Worm (Caenorhabditis elegans) whole organism, mixed stage, embryonic: ENCODE data around the gene egl-19.
A peak's percentile ranks its signal among the peaks of the same experiment; 100 is the strongest.
"Not testable (repeated sequence)": the region's sequence is repeated elsewhere in the genome, so short reads cannot be mapped to it uniquely, and the experiment has no call there.

Source experiments
- M03D4.4 ChIP-seq: sonication (generic microtip); optimal IDR thresholded peaks from 2 replicates; lab custom pipeline; 2017; ENCODE audit warnings: mild to moderate bottlenecking, missing genetic modification characterization, missing compliant biosample characterization
- bed-3 ChIP-seq: fragments of 200-800 bp; sonication (Bioruptor generic); optimal IDR thresholded peaks from 3 replicates; lab custom pipeline; 2018; ENCODE audit warnings: mild to moderate bottlenecking, missing genetic modification characterization, moderate library complexity, missing compliant biosample characterization
- blmp-1 ChIP-seq: fragments of 150-350 bp; optimal IDR thresholded peaks from 2 replicates; lab custom pipeline; 2014; ENCODE audit warnings: missing biosample characterization, missing genetic modification characterization
- ceh-39 ChIP-seq: fragments of 150-350 bp; optimal IDR thresholded peaks from 2 replicates; lab custom pipeline; 2014; ENCODE audit warnings: missing biosample characterization, missing genetic modification characterization
- ceh-43 ChIP-seq: fragments of 200-800 bp; sonication (Bioruptor generic); optimal IDR thresholded peaks from 2 replicates; lab custom pipeline; 2018; ENCODE audit warnings: mild to moderate bottlenecking, missing genetic modification characterization, moderate library complexity, missing compliant biosample characterization
- ceh-83 ChIP-seq: fragments of 200-800 bp; sonication (Bioruptor generic); optimal IDR thresholded peaks from 2 replicates; lab custom pipeline; 2018; ENCODE audit warnings: mild to moderate bottlenecking, missing genetic modification characterization, missing compliant biosample characterization
- ces-1 ChIP-seq: fragments of 150-350 bp; optimal IDR thresholded peaks from 2 replicates; lab custom pipeline; 2014; ENCODE audit warnings: missing biosample characterization, missing genetic modification reagents, missing genetic modification characterization
- cnd-1 ChIP-seq: fragments of 200-800 bp; sonication (Bioruptor generic); optimal IDR thresholded peaks from 2 replicates; lab custom pipeline; 2018; ENCODE audit warnings: mild to moderate bottlenecking, missing genetic modification characterization, missing compliant biosample characterization
- elt-1 ChIP-seq: sonication (generic microtip); optimal IDR thresholded peaks from 2 replicates; lab custom pipeline; 2017; ENCODE audit warnings: missing genetic modification characterization, mild to moderate bottlenecking, missing compliant biosample characterization, antibody characterized with exemption, moderate library complexity, borderline replicate concordance; ENCODE audit not compliant: insufficient read depth
- elt-3 ChIP-seq: fragments of 150-350 bp; optimal IDR thresholded peaks from 2 replicates; lab custom pipeline; 2014; ENCODE audit warnings: missing biosample characterization, missing genetic modification characterization
- flh-1 ChIP-seq: fragments of 200-800 bp; sonication (Bioruptor generic); optimal IDR thresholded peaks from 2 replicates; lab custom pipeline; 2018; ENCODE audit warnings: mild to moderate bottlenecking, missing genetic modification characterization, moderate library complexity, missing compliant biosample characterization
- ham-2 ChIP-seq: fragments of 200-800 bp; sonication (Bioruptor generic); optimal IDR thresholded peaks from 2 replicates; lab custom pipeline; 2018; ENCODE audit warnings: mild to moderate bottlenecking, missing genetic modification characterization, missing compliant biosample characterization
- hlh-1 ChIP-seq: fragments of 150-350 bp; optimal IDR thresholded peaks from 2 replicates; lab custom pipeline; 2014; ENCODE audit warnings: missing biosample characterization, missing genetic modification reagents, missing genetic modification characterization
- lin-13 ChIP-seq: fragments of 150-350 bp; optimal IDR thresholded peaks from 2 replicates; lab custom pipeline; 2014; ENCODE audit warnings: missing biosample characterization, missing genetic modification characterization
- lin-32 ChIP-seq: fragments of 200-800 bp; sonication (Bioruptor generic); optimal IDR thresholded peaks from 2 replicates; lab custom pipeline; 2018; ENCODE audit warnings: mild to moderate bottlenecking, missing genetic modification characterization, missing compliant biosample characterization
- lsy-2 ChIP-seq: fragments of 150-350 bp; optimal IDR thresholded peaks from 2 replicates; lab custom pipeline; 2014; ENCODE audit warnings: missing biosample characterization, missing genetic modification characterization
- mab-5 ChIP-seq: fragments of 150-350 bp; optimal IDR thresholded peaks from 2 replicates; lab custom pipeline; 2014; ENCODE audit warnings: missing biosample characterization, missing genetic modification characterization
- mep-1 ChIP-seq: fragments of 150-350 bp; optimal IDR thresholded peaks from 2 replicates; lab custom pipeline; 2017; ENCODE audit warnings: missing biosample characterization, missing genetic modification reagents, missing genetic modification characterization, inconsistent platforms
- mls-2 ChIP-seq: sonication (generic microtip); optimal IDR thresholded peaks from 2 replicates; lab custom pipeline; 2016; ENCODE audit warnings: mild to moderate bottlenecking, missing genetic modification characterization, moderate library complexity, missing compliant biosample characterization
- nhr-12 ChIP-seq: fragments of 150-350 bp; optimal IDR thresholded peaks from 2 replicates; lab custom pipeline; 2014; ENCODE audit warnings: missing biosample characterization, missing genetic modification characterization
- nhr-2 ChIP-seq: fragments of 150-350 bp; optimal IDR thresholded peaks from 2 replicates; lab custom pipeline; 2014; ENCODE audit warnings: missing biosample characterization, missing genetic modification characterization
- nhr-237 ChIP-seq: fragments of 150-350 bp; optimal IDR thresholded peaks from 2 replicates; lab custom pipeline; 2014; ENCODE audit warnings: missing biosample characterization, missing genetic modification characterization
- nhr-28 ChIP-seq: fragments of 150-350 bp; optimal IDR thresholded peaks from 2 replicates; lab custom pipeline; 2014; ENCODE audit warnings: missing biosample characterization, missing genetic modification characterization
- nhr-76 ChIP-seq: sonication (generic microtip); optimal IDR thresholded peaks from 2 replicates; lab custom pipeline; 2017; ENCODE audit warnings: missing biosample characterization, missing genetic modification characterization
- pha-4 ChIP-seq: fragments of 150-350 bp; optimal IDR thresholded peaks from 2 replicates; lab custom pipeline; 2018; ENCODE audit warnings: missing biosample characterization, missing genetic modification reagents, missing genetic modification characterization
- sem-2 ChIP-seq: fragments of 200-800 bp; sonication (Bioruptor generic); optimal IDR thresholded peaks from 2 replicates; lab custom pipeline; 2018; ENCODE audit warnings: mild to moderate bottlenecking, missing genetic modification characterization, missing compliant biosample characterization
- snpc-4 ChIP-seq: fragments of 150-350 bp; optimal IDR thresholded peaks from 2 replicates; lab custom pipeline; 2014; ENCODE audit warnings: missing biosample characterization, missing genetic modification characterization
- sptf-1 ChIP-seq: sonication (generic microtip); optimal IDR thresholded peaks from 2 replicates; lab custom pipeline; 2017; ENCODE audit warnings: mild to moderate bottlenecking, missing genetic modification characterization, moderate library complexity, missing compliant biosample characterization
- tbx-8 ChIP-seq: fragments of 200-800 bp; sonication (Bioruptor generic); optimal IDR thresholded peaks from 2 replicates; lab custom pipeline; 2018; ENCODE audit warnings: mild to moderate bottlenecking, missing genetic modification characterization, moderate library complexity, missing compliant biosample characterization
- unc-120 ChIP-seq: sonication (generic microtip); optimal IDR thresholded peaks from 2 replicates; lab custom pipeline; 2017; ENCODE audit warnings: missing genetic modification characterization, missing compliant biosample characterization; ENCODE audit not compliant: poor library complexity, severe bottlenecking
- unc-39 ChIP-seq: fragments of 150-350 bp; optimal IDR thresholded peaks from 2 replicates; lab custom pipeline; 2014; ENCODE audit warnings: missing biosample characterization, missing genetic modification characterization
- unc-62 ChIP-seq: fragments of 150-350 bp; optimal IDR thresholded peaks from 2 replicates; lab custom pipeline; 2014; ENCODE audit warnings: missing biosample characterization, missing genetic modification reagents, missing genetic modification characterization
- zip-8 ChIP-seq: fragments of 150-350 bp; optimal IDR thresholded peaks from 2 replicates; lab custom pipeline; 2014; ENCODE audit warnings: missing biosample characterization, missing genetic modification characterization

Gene egl-19

DNA sequence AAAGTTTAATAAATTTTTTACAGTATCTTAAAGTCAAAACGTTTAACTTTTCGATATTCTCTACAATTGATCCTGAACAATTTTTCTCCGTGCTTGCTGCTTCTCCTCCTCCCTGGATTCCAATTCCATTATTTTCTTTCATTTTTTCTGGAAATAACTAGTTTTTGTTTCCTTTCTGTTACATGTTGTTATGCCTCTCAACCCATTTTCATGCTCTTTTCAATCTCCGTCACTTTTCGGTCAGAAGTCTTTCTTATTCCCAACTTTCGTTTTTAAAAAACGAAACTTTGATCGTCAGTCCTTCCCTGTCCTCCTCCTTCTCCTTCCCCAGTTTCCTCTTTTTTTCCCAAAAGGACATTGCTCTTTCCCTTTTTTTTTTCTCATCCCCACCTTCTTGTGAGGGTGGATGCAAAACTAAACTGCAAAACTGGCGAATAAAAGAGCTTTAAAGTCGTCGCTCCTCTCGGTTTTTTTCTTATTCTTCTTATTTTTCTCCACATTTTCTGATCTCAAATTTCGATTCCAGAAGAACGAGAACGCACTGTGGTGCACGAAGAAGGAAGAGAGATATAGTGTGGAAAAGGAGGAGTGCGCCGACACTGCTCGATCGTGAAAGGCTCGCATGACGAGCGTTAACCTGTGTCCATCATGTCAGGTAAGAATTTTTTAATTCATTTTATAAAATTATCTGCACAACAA, at the start of gene egl-19, which contains the start of gene C48A7.16:
egl-19 (plus strand) TSS at position 649 of the 699 bp plus-strand sequence.
C48A7.16 (plus strand) TSS at position 544 of the 699 bp plus-strand sequence.
- TF ChIP-seq elt-1 (no peak), zip-8 (tag; lab: Kevin White, UChicago) (no peak), elt-3 (tag; lab: Kevin White, UChicago) (no peak), mab-5 (tag; lab: Kevin White, UChicago) (no peak), unc-39 (tag; lab: Kevin White, UChicago) (no peak), ceh-83 (GFP tag; lab: Kevin White, UChicago) (no peak), unc-62 (GFP tag; lab: Kevin White, UChicago) (no peak), unc-120 (tag; lab: Kevin White, UChicago) (no peak), bed-3 (GFP tag; lab: Kevin White, UChicago) (no peak), mep-1 (tag; lab: Kevin White, UChicago) (no peak), ces-1 (GFP tag; lab: Kevin White, UChicago) (no peak), hlh-1 (tag; lab: Kevin White, UChicago) (no peak), cnd-1 (no peak), mls-2 (tag; lab: Kevin White, UChicago) (no peak), lsy-2 (tag; lab: Kevin White, UChicago) (no peak), sem-2 (GFP tag; lab: Kevin White, UChicago) (no peak), nhr-76 (tag; lab: Kevin White, UChicago) (no peak), M03D4.4 (tag; lab: Kevin White, UChicago) (no peak)

- not testable (repeated sequence) for TF ChIP-seq lsy-2 (tag; lab: Kevin White, UChicago); lin-13 (tag; lab: Kevin White, UChicago); ham-2 (GFP tag; lab: Kevin White, UChicago)
Measured at ce11 chrIV:7365011-7365410, 40.4 kb upstream of the egl-19 start, which contains the start of gene Y40C5A.4. Y40C5A.4 (minus strand) TSS chrIV:7365111.

DNA sequence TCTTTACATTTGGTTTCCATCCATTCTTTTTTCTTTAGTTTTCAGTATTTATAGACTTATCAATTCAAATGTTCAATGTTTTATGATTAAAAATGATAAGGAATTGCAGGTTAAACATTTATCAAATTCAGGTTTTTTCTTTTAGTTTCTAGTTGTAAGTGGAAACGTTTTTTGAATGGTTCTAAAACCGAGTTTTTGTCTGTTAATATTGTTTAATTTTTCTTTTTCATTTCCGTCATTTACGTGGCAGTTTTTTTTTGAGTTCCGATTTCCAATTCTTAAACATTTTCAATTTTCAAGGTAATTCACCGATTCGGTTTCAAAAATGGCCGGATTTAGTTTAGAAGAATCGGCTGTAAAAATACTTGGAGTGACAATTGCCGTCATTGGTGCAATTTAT, 30.5 kb upstream of the egl-19 start, which contains the start of gene T12B3.3:
T12B3.3 (plus strand) TSS at position 301 of the 400 bp plus-strand sequence.
- TF ChIP-seq elt-1; unc-120 (tag; lab: Kevin White, UChicago); ceh-43: not testable (repeated sequence)
- TF ChIP-seq, all 35 proteins: peak for 0; not testable (repeated sequence) for 35

DNA sequence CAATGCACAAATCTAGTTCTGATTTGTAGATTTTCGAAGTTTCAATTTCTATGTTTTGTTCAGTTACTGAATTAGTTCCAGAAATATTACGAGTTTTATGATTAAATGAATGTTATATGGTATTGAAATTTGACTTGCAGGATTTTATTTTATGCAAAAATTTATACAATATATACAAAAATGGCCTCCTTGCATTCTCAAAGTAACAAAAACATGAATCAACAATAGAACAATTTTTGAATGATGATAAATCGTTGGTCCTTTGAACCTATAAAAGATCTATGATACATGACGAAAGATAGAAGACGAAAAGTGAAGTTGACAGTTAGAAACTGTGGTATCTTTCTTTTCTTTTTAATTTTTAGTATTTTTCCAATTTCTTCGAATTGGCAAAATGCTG, 28.9 kb upstream of the egl-19 start, which contains the start of gene T12B3.2:
T12B3.2 (plus strand) TSS at position 301 of the 400 bp plus-strand sequence.
- TF ChIP-seq nhr-76 (tag; lab: Kevin White, UChicago) (no peak), mls-2 (tag; lab: Kevin White, UChicago) (no peak), flh-1 (GFP tag; lab: Kevin White, UChicago) (no peak), sptf-1 (tag; lab: Kevin White, UChicago) (no peak), hlh-1 (tag; lab: Kevin White, UChicago) (no peak), zip-8 (tag; lab: Kevin White, UChicago) (no peak)

DNA sequence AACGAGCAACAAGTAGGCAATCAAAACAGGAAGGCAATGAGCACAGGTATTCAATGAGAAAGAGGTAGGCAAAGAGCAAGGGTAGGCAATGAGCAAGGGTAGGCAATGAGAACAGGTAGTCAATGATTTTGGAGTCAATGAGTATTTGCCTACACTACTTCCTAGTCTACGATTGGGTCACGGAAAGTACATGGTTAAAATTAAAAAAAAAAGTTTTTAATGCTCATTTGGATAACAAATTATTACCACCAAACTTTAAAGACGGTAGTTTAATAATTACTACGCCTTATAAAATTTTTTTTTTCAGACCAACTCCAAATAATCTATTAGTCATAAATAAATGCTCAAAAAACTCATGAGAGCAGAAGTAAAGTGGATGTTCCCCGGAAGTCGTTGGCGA, 23.6 kb upstream of the egl-19 start, which contains the start of gene ptp-8:
ptp-8 (plus strand) TSS at position 301 of the 400 bp plus-strand sequence.
- TF ChIP-seq blmp-1, result no peak
- TF ChIP-seq cnd-1, result no peak
- TF ChIP-seq, all 35 proteins: peak for 0

ce11 chrIV:7386835-7387551, 18.4 kb upstream of the egl-19 start:
- TF ChIP-seq nhr-2 (tag; lab: Kevin White, UChicago) (no peak), mep-1 (tag; lab: Kevin White, UChicago) (peak; percentile 33), nhr-237 (peak; percentile 41), ceh-39 (tag; lab: Kevin White, UChicago) (no peak), flh-1 (GFP tag; lab: Kevin White, UChicago) (no peak), ceh-43 (no peak), lin-13 (tag; lab: Kevin White, UChicago) (peak; percentile 21), pha-4 (tag; lab: Kevin White, UChicago) (peak; percentile 53), elt-1 (no peak), zip-8 (tag; lab: Kevin White, UChicago) (no peak), M03D4.4 (tag; lab: Kevin White, UChicago) (no peak), blmp-1 (no peak), mls-2 (tag; lab: Kevin White, UChicago) (peak; percentile 76), sptf-1 (tag; lab: Kevin White, UChicago) (peak; percentile 41), ceh-83 (GFP tag; lab: Kevin White, UChicago) (no peak), ham-2 (GFP tag; lab: Kevin White, UChicago) (peak; percentile 60), lin-32 (GFP tag; lab: Kevin White, UChicago) (no peak), bed-3 (GFP tag; lab: Kevin White, UChicago) (no peak), snpc-4 (tag; lab: Kevin White, UChicago) (no peak), elt-3 (tag; lab: Kevin White, UChicago) (no peak), nhr-28 (no peak), unc-62 (GFP tag; lab: Kevin White, UChicago) (peak; percentile 90), ces-1 (GFP tag; lab: Kevin White, UChicago) (peak; percentile 83), cnd-1 (no peak), tbx-8 (GFP tag; lab: Kevin White, UChicago) (no peak), nhr-12 (tag; lab: Kevin White, UChicago) (no peak), sem-2 (GFP tag; lab: Kevin White, UChicago) (no peak)
